Worm (Caenorhabditis elegans): ENCODE results near the gene F49C12.2.

DNA sequence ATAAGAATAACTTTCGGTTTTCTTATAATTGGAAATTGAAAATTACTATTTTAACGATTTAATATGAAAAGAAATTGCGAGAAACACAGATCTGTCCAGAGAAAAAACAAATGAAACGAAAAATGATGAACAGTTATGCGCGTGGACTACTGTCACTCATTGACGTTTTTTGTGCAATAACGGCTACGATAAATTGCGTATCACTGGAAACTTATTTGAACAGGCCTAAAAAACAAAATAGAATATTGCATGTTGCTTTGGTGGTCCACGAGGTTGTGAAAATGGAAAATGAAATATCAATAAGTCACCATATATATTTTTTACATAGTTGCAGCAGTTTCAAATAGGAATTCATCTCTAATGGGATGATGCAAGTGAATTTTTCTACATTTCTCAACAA, 34.5 kb downstream of the F49C12.2 start:
- TF ChIP-seq ceh-2 (tag; optimal IDR thresholded peaks at IDR 0.05) (no peak), ceh-6 (GFP tag; optimal IDR thresholded peaks at IDR 0.05) (no peak), che-1 (tag; optimal IDR thresholded peaks at IDR 0.05) (no peak), ama-1 (optimal IDR thresholded peaks at IDR 0.05) (no peak), T23F11.4 (GFP tag; optimal IDR thresholded peaks at IDR 0.05) (no peak), ets-4 (tag; optimal IDR thresholded peaks at IDR 0.05) (no peak), madf-2 (tag; optimal IDR thresholded peaks at IDR 0.05) (no peak), hlh-30 (tag; optimal IDR thresholded peaks at IDR 0.05; ENCODE audit: insufficient read depth) (no peak), ceh-18 (tag; optimal IDR thresholded peaks at IDR 0.05) (no peak), rnt-1 (tag; optimal IDR thresholded peaks at IDR 0.05) (no peak), pqm-1 (tag; optimal IDR thresholded peaks at IDR 0.05) (no peak)
